Fruit fly (Drosophila melanogaster) whole organism, prepupa: Measurements from ENCODE around the gene CG31445.

Experiments
- CG10669 ChIP-seq: fragments of 200-800 bp; sonication (Bioruptor generic); optimal IDR thresholded peaks from 3 replicates; lab custom pipeline; 2018; ENCODE audit warnings: missing biosample characterization, mild to moderate bottlenecking, missing genetic modification characterization, moderate library complexity
- CG3032 ChIP-seq: fragments of 200-800 bp; optimal IDR thresholded peaks from 2 replicates; lab custom pipeline; 2019; ENCODE audit warnings: missing biosample characterization, mild to moderate bottlenecking, missing genetic modification characterization, moderate library complexity
- CG32006 ChIP-seq: fragments of 200-800 bp; sonication (Bioruptor generic); optimal IDR thresholded peaks from 3 replicates; lab custom pipeline; 2017; ENCODE audit warnings: missing biosample characterization, mild to moderate bottlenecking, missing genetic modification characterization
- CG34406 ChIP-seq: fragments of 200-800 bp; sonication (Bioruptor generic); optimal IDR thresholded peaks from 3 replicates; lab custom pipeline; 2016; ENCODE audit warnings: missing biosample characterization, missing genetic modification characterization
- CG3919 ChIP-seq: fragments of 200-800 bp; sonication (Bioruptor generic); optimal IDR thresholded peaks from 3 replicates; lab custom pipeline; 2016; ENCODE audit warnings: missing biosample characterization, missing genetic modification characterization
- CG4318 ChIP-seq: fragments of 200-800 bp; sonication (Bioruptor generic); optimal IDR thresholded peaks from 3 replicates; lab custom pipeline; 2017; ENCODE audit warnings: missing biosample characterization, mild to moderate bottlenecking, missing genetic modification characterization
- CG6163 ChIP-seq: fragments of 200-800 bp; sonication (Bioruptor generic); IDR thresholded peaks from 3 replicates; pipeline ENCODE4 v1.3.6; 2022; ENCODE audit warnings: missing biosample characterization, missing genetic modification characterization
- CG6276 ChIP-seq: fragments of 200-800 bp; sonication (Bioruptor generic); optimal IDR thresholded peaks from 2 replicates; lab custom pipeline; 2017; ENCODE audit warnings: missing biosample characterization, mild to moderate bottlenecking, missing genetic modification characterization
- CG6808 ChIP-seq: fragments of 200-800 bp; sonication (Bioruptor generic); optimal IDR thresholded peaks from 3 replicates; lab custom pipeline; 2017; ENCODE audit warnings: missing biosample characterization, missing genetic modification characterization, mild to moderate bottlenecking, moderate library complexity, missing genetic modification reagents
- CG8119 ChIP-seq: fragments of 200-800 bp; sonication (Bioruptor generic); IDR thresholded peaks from 3 replicates; pipeline ENCODE4 v1.3.6; 2022; ENCODE audit warnings: missing biosample characterization, missing genetic modification characterization
- CG8319 ChIP-seq: fragments of 200-800 bp; sonication (Bioruptor generic); optimal IDR thresholded peaks from 3 replicates; lab custom pipeline; 2016; ENCODE audit warnings: missing biosample characterization, missing genetic modification characterization
- CG8632 ChIP-seq: fragments of 200-800 bp; sonication (Bioruptor generic); optimal IDR thresholded peaks from 3 replicates; lab custom pipeline; 2016; ENCODE audit warnings: missing biosample characterization, missing genetic modification characterization
- CG9139 ChIP-seq: fragments of 200-800 bp; sonication (Bioruptor generic); optimal IDR thresholded peaks from 3 replicates; lab custom pipeline; 2017; ENCODE audit warnings: missing biosample characterization, mild to moderate bottlenecking, missing genetic modification characterization
- Eip75B ChIP-seq: fragments of 200-800 bp; sonication (Bioruptor generic); optimal IDR thresholded peaks from 3 replicates; lab custom pipeline; 2016; ENCODE audit warnings: missing biosample characterization, missing genetic modification characterization
- Eip78C ChIP-seq: fragments of 200-800 bp; sonication (Bioruptor generic); peaks from one replicate; lab custom pipeline; 2016; ENCODE audit warnings: missing biosample characterization, missing genetic modification characterization
- Eip93F ChIP-seq: fragments of 200-800 bp; sonication (Bioruptor generic); optimal IDR thresholded peaks from 2 replicates; lab custom pipeline; 2016; ENCODE audit warnings: missing biosample characterization, mild to moderate bottlenecking, missing genetic modification characterization
- Ets21C ChIP-seq: fragments of 200-800 bp; sonication (Bioruptor generic); optimal IDR thresholded peaks from 3 replicates; lab custom pipeline; 2016; ENCODE audit warnings: missing biosample characterization, missing genetic modification characterization
- Ets96B ChIP-seq: fragments of 200-800 bp; optimal IDR thresholded peaks from 2 replicates; lab custom pipeline; 2019; ENCODE audit warnings: missing biosample characterization, mild to moderate bottlenecking, missing genetic modification characterization, moderate library complexity
- Hr38 ChIP-seq: sonication (Bioruptor generic); optimal IDR thresholded peaks from 2 replicates; lab custom pipeline; 2016; ENCODE audit warnings: missing biosample characterization, missing genetic modification characterization
- Hr4 ChIP-seq: fragments of 200-800 bp; sonication (Bioruptor generic); optimal IDR thresholded peaks from 3 replicates; lab custom pipeline; 2016; ENCODE audit warnings: missing biosample characterization, missing genetic modification characterization
- Lpt ChIP-seq: fragments of 200-800 bp; sonication (Bioruptor generic); optimal IDR thresholded peaks from 3 replicates; lab custom pipeline; 2016; ENCODE audit warnings: missing biosample characterization, missing genetic modification characterization
- Met ChIP-seq: fragments of 200-800 bp; sonication (Bioruptor generic); optimal IDR thresholded peaks from 3 replicates; lab custom pipeline; 2016; ENCODE audit warnings: missing biosample characterization, missing genetic modification characterization
- OdsH ChIP-seq: fragments of 200-800 bp; sonication (Bioruptor generic); optimal IDR thresholded peaks from 3 replicates; lab custom pipeline; 2016; ENCODE audit warnings: missing biosample characterization, missing genetic modification characterization
- Smox ChIP-seq: fragments of 200-800 bp; sonication (Bioruptor generic); optimal IDR thresholded peaks from 3 replicates; lab custom pipeline; 2016; ENCODE audit warnings: missing biosample characterization, missing genetic modification characterization
- Sox14 ChIP-seq: fragments of 200-800 bp; sonication (Bioruptor generic); optimal IDR thresholded peaks from 3 replicates; lab custom pipeline; 2016; ENCODE audit warnings: missing biosample characterization, missing genetic modification characterization
- achi ChIP-seq: fragments of 200-800 bp; sonication (Bioruptor generic); optimal IDR thresholded peaks from 3 replicates; lab custom pipeline; 2016; ENCODE audit warnings: missing biosample characterization, missing genetic modification characterization
- acj6 ChIP-seq: fragments of 200-800 bp; sonication (Bioruptor generic); optimal IDR thresholded peaks from 3 replicates; lab custom pipeline; 2016; ENCODE audit warnings: missing biosample characterization, missing genetic modification characterization
- cyc ChIP-seq: fragments of 200-800 bp; sonication (Bioruptor generic); optimal IDR thresholded peaks from 3 replicates; lab custom pipeline; 2016; ENCODE audit warnings: missing biosample characterization, missing genetic modification characterization
- dac ChIP-seq: fragments of 200-800 bp; sonication (Bioruptor generic); optimal IDR thresholded peaks from 2 replicates; lab custom pipeline; 2017; ENCODE audit warnings: missing biosample characterization, mild to moderate bottlenecking, missing genetic modification characterization
- dsx ChIP-seq: fragments of 200-800 bp; optimal IDR thresholded peaks from 3 replicates; lab custom pipeline; 2019; ENCODE audit warnings: missing biosample characterization, mild to moderate bottlenecking, missing genetic modification characterization, moderate library complexity; ENCODE audit not compliant: poor library complexity, severe bottlenecking
- fd59A ChIP-seq: fragments of 200-800 bp; sonication (Bioruptor generic); optimal IDR thresholded peaks from 2 replicates; lab custom pipeline; 2017; ENCODE audit warnings: missing biosample characterization, mild to moderate bottlenecking, missing genetic modification characterization, missing genetic modification reagents
- fkh ChIP-seq: fragments of 200-800 bp; sonication (Bioruptor generic); optimal IDR thresholded peaks from 3 replicates; lab custom pipeline; 2017; ENCODE audit warnings: missing biosample characterization, mild to moderate bottlenecking, missing genetic modification characterization, moderate library complexity
- lz ChIP-seq: fragments of 200-800 bp; sonication (Bioruptor generic); optimal IDR thresholded peaks from 3 replicates; lab custom pipeline; 2016; ENCODE audit warnings: missing biosample characterization, missing genetic modification characterization
- net ChIP-seq: fragments of 200-800 bp; sonication (Bioruptor generic); optimal IDR thresholded peaks from 3 replicates; lab custom pipeline; 2016; ENCODE audit warnings: missing biosample characterization, missing genetic modification characterization
- pdm3 ChIP-seq: fragments of 200-800 bp; sonication (Bioruptor generic); optimal IDR thresholded peaks from 3 replicates; lab custom pipeline; 2016; ENCODE audit warnings: missing biosample characterization, missing genetic modification characterization
- salr ChIP-seq, 2 experiments: fragments of 200-800 bp; sonication (Bioruptor generic); optimal IDR thresholded peaks; 3 replicates each; lab custom pipeline; 2016 to 2018; ENCODE audit warnings: missing biosample characterization in 2 of 2, missing genetic modification characterization in 2 of 2, mild to moderate bottlenecking in 1 of 2
- spab ChIP-seq: fragments of 200-800 bp; sonication (Bioruptor generic); optimal IDR thresholded peaks from 2 replicates; lab custom pipeline; 2017; ENCODE audit warnings: missing biosample characterization, mild to moderate bottlenecking, missing genetic modification characterization, missing genetic modification reagents
- ss ChIP-seq, 2 experiments: fragments of 200-800 bp; sonication (Bioruptor generic); optimal IDR thresholded peaks; 2 replicates in 1 of 2; 3 replicates in 1 of 2; lab custom pipeline; 2017 to 2018; ENCODE audit warnings: mild to moderate bottlenecking in 2 of 2, missing biosample characterization in 2 of 2, missing genetic modification characterization in 2 of 2, moderate library complexity in 1 of 2
- svp ChIP-seq: fragments of 200-800 bp; sonication (Bioruptor generic); peaks from one replicate; lab custom pipeline; 2016; ENCODE audit warnings: missing biosample characterization, missing genetic modification characterization
- topi ChIP-seq: fragments of 200-800 bp; sonication (Bioruptor generic); optimal IDR thresholded peaks from 3 replicates; lab custom pipeline; 2016; ENCODE audit warnings: missing biosample characterization, missing genetic modification characterization
- vri ChIP-seq: fragments of 200-800 bp; sonication (Bioruptor generic); optimal IDR thresholded peaks from 3 replicates; lab custom pipeline; 2016; ENCODE audit warnings: missing biosample characterization, mild to moderate bottlenecking, missing genetic modification characterization

CG31445 gene

dm6 chr3R:29277009-29277408, 32.4 kb upstream of the CG31445 start (continued):
- TF ChIP-seq spab (GFP tag; lab: Kevin White, UChicago), result peak; percentile 85
- peak; percentile 78 for TF ChIP-seq net (GFP tag; lab: Kevin White, UChicago)
- peak; percentile 87 for TF ChIP-seq dsx (GFP tag; lab: Kevin White, UChicago)
- peak; percentile 57 to 87 for TF ChIP-seq salr (GFP tag; optimal IDR thresholded peaks at IDR 0.05; lab: Kevin White, UChicago)
- TF ChIP-seq OdsH (GFP tag; lab: Kevin White, UChicago), result peak; percentile 79
- TF ChIP-seq CG3919 (GFP tag; lab: Kevin White, UChicago), result peak; percentile 79
- peak; percentile 83 for TF ChIP-seq cyc (GFP tag; lab: Kevin White, UChicago)
- TF ChIP-seq CG9139 (GFP tag; lab: Kevin White, UChicago), result peak; percentile 66
- peak; percentile 97 for TF ChIP-seq Eip78C (GFP tag; lab: Kevin White, UChicago)
- peak; percentile 45; the same call in 1 of the 3 replicates for TF ChIP-seq CG8119 (GFP tag; lab: Robert Waterston, UW)
- peak; percentile 89 for TF ChIP-seq CG6163 (GFP tag; lab: Robert Waterston, UW)
- peak; percentile 93 for TF ChIP-seq Ets96B (tag; lab: Kevin White, UChicago)
- peak; percentile 83 for TF ChIP-seq pdm3
- peak; percentile 32 for TF ChIP-seq Eip93F (GFP tag; lab: Kevin White, UChicago)
- no peak for TF ChIP-seq fkh (GFP tag; lab: Kevin White, UChicago)
- peak; percentile 90 for TF ChIP-seq Sox14 (GFP tag; lab: Kevin White, UChicago)
- peak; percentile 59 for TF ChIP-seq CG32006
- TF ChIP-seq achi, result peak; percentile 73
- TF ChIP-seq svp (GFP tag; lab: Kevin White, UChicago), result peak; percentile 92

- TF ChIP-seq Hr4 (GFP tag; lab: Kevin White, UChicago) (peak; percentile 1), svp (GFP tag; lab: Kevin White, UChicago) (no peak), Eip78C (GFP tag; lab: Kevin White, UChicago) (peak; percentile 75), CG6276 (no peak), CG3919 (GFP tag; lab: Kevin White, UChicago) (peak; percentile 2), pdm3 (peak; percentile 14), acj6 (GFP tag; lab: Kevin White, UChicago) (peak; percentile 6), topi (no peak)
Measured at dm6 chr3R:29274590-29274989, 30.0 kb upstream of the CG31445 start.

- TF ChIP-seq ss (GFP tag; optimal IDR thresholded peaks at IDR 0.05; lab: Kevin White, UChicago) (peak in 1 of 2 experiments; percentile 10), CG10669 (peak; percentile 11), Eip75B (GFP tag; lab: Kevin White, UChicago) (no peak), lz (no peak), Sox14 (GFP tag; lab: Kevin White, UChicago) (no peak), achi (no peak), Hr38 (GFP tag; lab: Kevin White, UChicago) (no peak), CG3032 (tag; lab: Kevin White, UChicago) (peak; percentile 61), spab (GFP tag; lab: Kevin White, UChicago) (peak; percentile 34), Ets21C (GFP tag; lab: Kevin White, UChicago) (no peak), dsx (GFP tag; lab: Kevin White, UChicago) (peak; percentile 8), svp (GFP tag; lab: Kevin White, UChicago) (no peak), Lpt (GFP tag; lab: Kevin White, UChicago) (no peak), Smox (GFP tag; lab: Kevin White, UChicago) (no peak), Eip93F (GFP tag; lab: Kevin White, UChicago) (no peak), Hr4 (GFP tag; lab: Kevin White, UChicago) (no peak), vri (GFP tag; lab: Kevin White, UChicago) (no peak), CG8319 (GFP tag; lab: Kevin White, UChicago) (no peak), Met (no peak), Ets96B (tag; lab: Kevin White, UChicago) (peak; percentile 28), CG4318 (GFP tag; lab: Kevin White, UChicago) (no peak), cyc (GFP tag; lab: Kevin White, UChicago) (no peak), pdm3 (no peak), CG8119 (GFP tag; lab: Robert Waterston, UW) (no peak), CG8632 (GFP tag; lab: Kevin White, UChicago) (no peak), dac (no peak), CG6808 (GFP tag; lab: Kevin White, UChicago) (peak; percentile 48), fd59A (peak; percentile 27), CG34406 (no peak), OdsH (GFP tag; lab: Kevin White, UChicago) (no peak), fkh (GFP tag; lab: Kevin White, UChicago) (no peak), Eip78C (GFP tag; lab: Kevin White, UChicago) (peak; percentile 73), CG6163 (GFP tag; lab: Robert Waterston, UW) (no peak; the same call in 2 of the 3 replicates)
Measured at dm6 chr3R:29273029-29273428, 28.4 kb upstream of the CG31445 start.
